Worm (Caenorhabditis elegans) whole organism, young adult: Measurements from ENCODE around the gene Y75B8A.63.

Experiments
- Y56A3A.18 ChIP-seq: fragments of 200-800 bp; sonication (Bioruptor generic); IDR thresholded peaks from 2 replicates; pipeline ENCODE4 v1.3.6; 2022; ENCODE audit warnings: missing genetic modification reagents, missing genetic modification characterization, missing compliant biosample characterization
- ama-1 ChIP-seq, 3 experiments: fragments of 150-350 bp in 1 of 3; sonication (generic microtip) in 2 of 3; optimal IDR thresholded peaks; 2 replicates each; lab custom pipeline; 2014 to 2018; ENCODE audit warnings: missing biosample characterization in 2 of 3, missing genetic modification characterization in 2 of 3, missing genetic modification reagents in 2 of 3
- attf-3 ChIP-seq: fragments of 200-800 bp; sonication (Bioruptor generic); conservative IDR thresholded peaks from 2 replicates; pipeline ENCODE4 v1.3.6; 2022; ENCODE audit warnings: missing genetic modification reagents, missing genetic modification characterization, missing compliant biosample characterization
- mxl-1 ChIP-seq: sonication (generic microtip); optimal IDR thresholded peaks from 2 replicates; lab custom pipeline; 2016; ENCODE audit warnings: missing genetic modification characterization, missing compliant biosample characterization
- nhr-80 ChIP-seq: sonication (generic microtip); optimal IDR thresholded peaks from 2 replicates; lab custom pipeline; 2016; ENCODE audit warnings: missing genetic modification characterization, missing compliant biosample characterization
- pha-4 ChIP-seq: fragments of 150-350 bp; sonication (generic microtip); optimal IDR thresholded peaks from 2 replicates; lab custom pipeline; 2014; ENCODE audit warnings: missing biosample characterization, missing genetic modification reagents, missing genetic modification characterization
- unc-130 ChIP-seq: sonication (generic microtip); optimal IDR thresholded peaks from 2 replicates; lab custom pipeline; 2016; ENCODE audit warnings: missing genetic modification reagents, missing genetic modification characterization, missing compliant biosample characterization

- TF ChIP-seq ama-1 (optimal IDR thresholded peaks at IDR 0.05; lab: Kevin White, UChicago) (no peak), ama-1 (GFP tag; optimal IDR thresholded peaks at IDR 0.05; lab: Kevin White, UChicago) (no peak), nhr-80 (tag; lab: Kevin White, UChicago) (peak; percentile 72), unc-130 (no peak), attf-3 (no peak), Y56A3A.18 (GFP tag; lab: Robert Waterston, UW) (no peak), pha-4 (tag; lab: Kevin White, UChicago) (no peak), mxl-1 (tag; lab: Kevin White, UChicago) (no peak)
Observed at ce11 chrIII:12327528-12327997, at the start of gene Y75B8A.63, which contains the start of gene zip-12.
